Worm (Caenorhabditis elegans): ENCODE results near the gene rpl-23.

The rpl-23 gene

ce11 chrIII:5727827-5728226 lies 21.9 kb upstream of the rpl-23 start, which contains the start of gene egg-1 (continued):
- TF ChIP-seq nfya-2 (GFP tag; IDR thresholded peaks at IDR 0.05) (no peak), ztf-22 (GFP tag; optimal IDR thresholded peaks at IDR 0.05) (no peak), attf-5 (GFP tag; optimal IDR thresholded peaks at IDR 0.05) (no peak), rpc-1 (optimal IDR thresholded peaks at IDR 0.05) (no peak), rpc-1 (tag; optimal IDR thresholded peaks at IDR 0.05) (no peak), die-1 (tag; optimal IDR thresholded peaks at IDR 0.05) (no peak), B0336.3 (GFP tag; IDR thresholded peaks at IDR 0.05) (peak; percentile 78), him-1 (tag; optimal IDR thresholded peaks at IDR 0.05) (peak; percentile 85), hsf-1 (GFP tag; IDR thresholded peaks at IDR 0.05) (peak; percentile 89), lin-35 (GFP tag; optimal IDR thresholded peaks at IDR 0.05) (peak in 2 of 3 experiments; percentile 51 to 62), repo-1 (tag; optimal IDR thresholded peaks at IDR 0.05) (peak; percentile 12), sdz-38 (tag; optimal IDR thresholded peaks at IDR 0.05) (no peak), aptf-3 (GFP tag; IDR thresholded peaks at IDR 0.05) (no peak), ccch-3 (GFP tag; optimal IDR thresholded peaks at IDR 0.05) (no peak), xnd-1 (tag; optimal IDR thresholded peaks at IDR 0.05) (peak; percentile 98), ceh-79 (tag; optimal IDR thresholded peaks at IDR 0.05) (no peak), athp-1 (tag; optimal IDR thresholded peaks at IDR 0.05) (peak; percentile 63), unc-62 (GFP tag; optimal IDR thresholded peaks at IDR 0.05) (no peak), F33H1.4 (GFP tag; IDR thresholded peaks at IDR 0.05) (peak; percentile 98), akir-1 (GFP tag; optimal IDR thresholded peaks at IDR 0.05) (no peak), cebp-2 (GFP tag; IDR thresholded peaks at IDR 0.05) (no peak), ekl-4 (GFP tag; IDR thresholded peaks at IDR 0.05) (0 out of 2 replicates have a peak, but pooled peaks have one; percentile 59), bed-2 (GFP tag; IDR thresholded peaks at IDR 0.05) (no peak), F22D6.2 (tag; optimal IDR thresholded peaks at IDR 0.05) (no peak), madf-6 (GFP tag; IDR thresholded peaks at IDR 0.05) (peak; percentile 99), madf-8 (GFP tag; conservative IDR thresholded peaks at IDR 0.05) (peak; percentile 95)

- no peak for TF ChIP-seq Y56A3A.18 (GFP tag; IDR thresholded peaks at IDR 0.05)
- no peak for TF ChIP-seq F55B11.4 (tag; optimal IDR thresholded peaks at IDR 0.05; ENCODE audit: borderline replicate concordance, insufficient read depth)
- no peak for TF ChIP-seq T07F8.4 (tag; optimal IDR thresholded peaks at IDR 0.05)
- no peak for TF ChIP-seq sptf-2 (GFP tag; optimal IDR thresholded peaks at IDR 0.05)
- no peak for TF ChIP-seq F23B12.7 (tag; optimal IDR thresholded peaks at IDR 0.05; ENCODE audit: insufficient read depth)
- no peak for TF ChIP-seq sea-2 (GFP tag; IDR thresholded peaks at IDR 0.05)
- TF ChIP-seq ceh-58 (GFP tag; IDR thresholded peaks at IDR 0.05): no peak
- TF ChIP-seq chd-7 (tag; optimal IDR thresholded peaks at IDR 0.05): no peak
- no peak for TF ChIP-seq F37B4.10 (GFP tag; IDR thresholded peaks at IDR 0.05)
- TF ChIP-seq ztf-18 (tag; optimal IDR thresholded peaks at IDR 0.05): no peak
- no peak for TF ChIP-seq B0019.2 (GFP tag; conservative IDR thresholded peaks at IDR 0.05)
- no peak for TF ChIP-seq somi-1 (GFP tag; optimal IDR thresholded peaks at IDR 0.05)
- no peak for TF ChIP-seq pha-4 (tag; optimal IDR thresholded peaks at IDR 0.05)
- TF ChIP-seq let-526 (GFP tag; IDR thresholded peaks at IDR 0.05): no peak
- no peak for TF ChIP-seq mxl-1 (tag; optimal IDR thresholded peaks at IDR 0.05)
- TF ChIP-seq egl-44 (GFP tag; IDR thresholded peaks at IDR 0.05): no peak
- TF ChIP-seq nfya-2 (GFP tag; IDR thresholded peaks at IDR 0.05): no peak
- TF ChIP-seq unc-62 (GFP tag; optimal IDR thresholded peaks at IDR 0.05): no peak
- no peak for TF ChIP-seq lin-54 (GFP tag; optimal IDR thresholded peaks at IDR 0.05)
- TF ChIP-seq let-607 (tag; optimal IDR thresholded peaks at IDR 0.05): no peak
These were observed 16.6 kb upstream of the rpl-23 start, which contains the start of gene wrm-1 for ce11 chrIII:5722550-5722949. Gene wrm-1 (plus strand): TSS chrIII:5722850.
